Fruit fly (Drosophila melanogaster) whole organism, prepupa: ENCODE measurements around the gene CG14647.
A peak's percentile ranks its signal among the peaks of the same experiment; 100 is the strongest.

Source experiments
- Blimp-1 ChIP-seq: fragments of 200-800 bp; sonication (Bioruptor generic); optimal IDR thresholded peaks from 3 replicates; lab custom pipeline; 2017; ENCODE audit warnings: missing biosample characterization, missing genetic modification characterization, mild to moderate bottlenecking, moderate library complexity, missing genetic modification reagents
- CG11294 ChIP-seq: fragments of 200-800 bp; sonication (Bioruptor generic); IDR thresholded peaks from 2 replicates; pipeline ENCODE4 v1.3.6; 2022; ENCODE audit warnings: missing biosample characterization, missing genetic modification characterization
- CG11762 ChIP-seq: fragments of 200-800 bp; sonication (Bioruptor generic); optimal IDR thresholded peaks from 3 replicates; lab custom pipeline; 2016; ENCODE audit warnings: missing biosample characterization, missing genetic modification characterization; ENCODE audit not compliant: insufficient read depth
- CG11902 ChIP-seq: fragments of 200-800 bp; sonication (Bioruptor generic); optimal IDR thresholded peaks from 3 replicates; lab custom pipeline; 2016; ENCODE audit warnings: missing biosample characterization, missing genetic modification characterization
- CG15336 ChIP-seq: fragments of 200-800 bp; sonication (Bioruptor generic); IDR thresholded peaks from 2 replicates; pipeline ENCODE4 v1.3.6; 2022; ENCODE audit warnings: missing biosample characterization, missing genetic modification characterization
- CG1621 ChIP-seq: fragments of 200-800 bp; sonication (Bioruptor generic); optimal IDR thresholded peaks from 3 replicates; lab custom pipeline; 2018; ENCODE audit warnings: missing biosample characterization, mild to moderate bottlenecking, missing genetic modification characterization
- CG3032 ChIP-seq: fragments of 200-800 bp; optimal IDR thresholded peaks from 2 replicates; lab custom pipeline; 2019; ENCODE audit warnings: missing biosample characterization, mild to moderate bottlenecking, missing genetic modification characterization, moderate library complexity
- CG31627 ChIP-seq: fragments of 200-800 bp; sonication (Bioruptor generic); optimal IDR thresholded peaks from 3 replicates; lab custom pipeline; 2016; ENCODE audit warnings: missing biosample characterization, missing genetic modification characterization
- CG34406 ChIP-seq: fragments of 200-800 bp; sonication (Bioruptor generic); optimal IDR thresholded peaks from 3 replicates; lab custom pipeline; 2016; ENCODE audit warnings: missing biosample characterization, missing genetic modification characterization
- CG3919 ChIP-seq: fragments of 200-800 bp; sonication (Bioruptor generic); optimal IDR thresholded peaks from 3 replicates; lab custom pipeline; 2016; ENCODE audit warnings: missing biosample characterization, missing genetic modification characterization
- CG4318 ChIP-seq: fragments of 200-800 bp; sonication (Bioruptor generic); optimal IDR thresholded peaks from 3 replicates; lab custom pipeline; 2017; ENCODE audit warnings: missing biosample characterization, mild to moderate bottlenecking, missing genetic modification characterization
- CG6163 ChIP-seq: fragments of 200-800 bp; sonication (Bioruptor generic); IDR thresholded peaks from 3 replicates; pipeline ENCODE4 v1.3.6; 2022; ENCODE audit warnings: missing biosample characterization, missing genetic modification characterization
- CG6276 ChIP-seq: fragments of 200-800 bp; sonication (Bioruptor generic); optimal IDR thresholded peaks from 2 replicates; lab custom pipeline; 2017; ENCODE audit warnings: missing biosample characterization, mild to moderate bottlenecking, missing genetic modification characterization
- CG6792 ChIP-seq: fragments of 200-800 bp; sonication (Bioruptor generic); optimal IDR thresholded peaks from 3 replicates; lab custom pipeline; 2016; ENCODE audit warnings: missing biosample characterization, missing genetic modification characterization
- CG7368 ChIP-seq: fragments of 200-800 bp; sonication (Bioruptor generic); optimal IDR thresholded peaks from 3 replicates; lab custom pipeline; 2016; ENCODE audit warnings: missing biosample characterization, missing genetic modification characterization
- CG8319 ChIP-seq: fragments of 200-800 bp; sonication (Bioruptor generic); optimal IDR thresholded peaks from 3 replicates; lab custom pipeline; 2016; ENCODE audit warnings: missing biosample characterization, missing genetic modification characterization
- CG8632 ChIP-seq: fragments of 200-800 bp; sonication (Bioruptor generic); optimal IDR thresholded peaks from 3 replicates; lab custom pipeline; 2016; ENCODE audit warnings: missing biosample characterization, missing genetic modification characterization
- CG9139 ChIP-seq: fragments of 200-800 bp; sonication (Bioruptor generic); optimal IDR thresholded peaks from 3 replicates; lab custom pipeline; 2017; ENCODE audit warnings: missing biosample characterization, mild to moderate bottlenecking, missing genetic modification characterization
- Eip75B ChIP-seq: fragments of 200-800 bp; sonication (Bioruptor generic); optimal IDR thresholded peaks from 3 replicates; lab custom pipeline; 2016; ENCODE audit warnings: missing biosample characterization, missing genetic modification characterization
- Eip78C ChIP-seq: fragments of 200-800 bp; sonication (Bioruptor generic); peaks from one replicate; lab custom pipeline; 2016; ENCODE audit warnings: missing biosample characterization, missing genetic modification characterization
- Ets96B ChIP-seq: fragments of 200-800 bp; optimal IDR thresholded peaks from 2 replicates; lab custom pipeline; 2019; ENCODE audit warnings: missing biosample characterization, mild to moderate bottlenecking, missing genetic modification characterization, moderate library complexity
- Hr38 ChIP-seq: sonication (Bioruptor generic); optimal IDR thresholded peaks from 2 replicates; lab custom pipeline; 2016; ENCODE audit warnings: missing biosample characterization, missing genetic modification characterization
- Hr39 ChIP-seq: fragments of 200-800 bp; sonication (Bioruptor generic); optimal IDR thresholded peaks from 2 replicates; lab custom pipeline; 2016; ENCODE audit warnings: missing biosample characterization, missing genetic modification characterization
- Lpt ChIP-seq: fragments of 200-800 bp; sonication (Bioruptor generic); optimal IDR thresholded peaks from 3 replicates; lab custom pipeline; 2016; ENCODE audit warnings: missing biosample characterization, missing genetic modification characterization
- Met ChIP-seq: fragments of 200-800 bp; sonication (Bioruptor generic); optimal IDR thresholded peaks from 3 replicates; lab custom pipeline; 2016; ENCODE audit warnings: missing biosample characterization, missing genetic modification characterization
- OdsH ChIP-seq: fragments of 200-800 bp; sonication (Bioruptor generic); optimal IDR thresholded peaks from 3 replicates; lab custom pipeline; 2016; ENCODE audit warnings: missing biosample characterization, missing genetic modification characterization
- Smox ChIP-seq: fragments of 200-800 bp; sonication (Bioruptor generic); optimal IDR thresholded peaks from 3 replicates; lab custom pipeline; 2016; ENCODE audit warnings: missing biosample characterization, missing genetic modification characterization
- Sox14 ChIP-seq: fragments of 200-800 bp; sonication (Bioruptor generic); optimal IDR thresholded peaks from 3 replicates; lab custom pipeline; 2016; ENCODE audit warnings: missing biosample characterization, missing genetic modification characterization
- achi ChIP-seq: fragments of 200-800 bp; sonication (Bioruptor generic); optimal IDR thresholded peaks from 3 replicates; lab custom pipeline; 2016; ENCODE audit warnings: missing biosample characterization, missing genetic modification characterization
- acj6 ChIP-seq: fragments of 200-800 bp; sonication (Bioruptor generic); optimal IDR thresholded peaks from 3 replicates; lab custom pipeline; 2016; ENCODE audit warnings: missing biosample characterization, missing genetic modification characterization
- dsx ChIP-seq: fragments of 200-800 bp; optimal IDR thresholded peaks from 3 replicates; lab custom pipeline; 2019; ENCODE audit warnings: missing biosample characterization, mild to moderate bottlenecking, missing genetic modification characterization, moderate library complexity; ENCODE audit not compliant: poor library complexity, severe bottlenecking
- esn ChIP-seq: fragments of 200-800 bp; sonication (Bioruptor generic); optimal IDR thresholded peaks from 2 replicates; lab custom pipeline; 2016; ENCODE audit warnings: missing biosample characterization, mild to moderate bottlenecking, missing genetic modification characterization, moderate library complexity
- fd59A ChIP-seq: fragments of 200-800 bp; sonication (Bioruptor generic); optimal IDR thresholded peaks from 2 replicates; lab custom pipeline; 2017; ENCODE audit warnings: missing biosample characterization, mild to moderate bottlenecking, missing genetic modification characterization, missing genetic modification reagents
- fd85E ChIP-seq: fragments of 200-800 bp; sonication (Bioruptor generic); optimal IDR thresholded peaks from 3 replicates; lab custom pipeline; 2016; ENCODE audit warnings: missing biosample characterization, missing genetic modification characterization
- fkh ChIP-seq: fragments of 200-800 bp; sonication (Bioruptor generic); optimal IDR thresholded peaks from 3 replicates; lab custom pipeline; 2017; ENCODE audit warnings: missing biosample characterization, mild to moderate bottlenecking, missing genetic modification characterization, moderate library complexity
- lz ChIP-seq: fragments of 200-800 bp; sonication (Bioruptor generic); optimal IDR thresholded peaks from 3 replicates; lab custom pipeline; 2016; ENCODE audit warnings: missing biosample characterization, missing genetic modification characterization
- net ChIP-seq: fragments of 200-800 bp; sonication (Bioruptor generic); optimal IDR thresholded peaks from 3 replicates; lab custom pipeline; 2016; ENCODE audit warnings: missing biosample characterization, missing genetic modification characterization
- pdm3 ChIP-seq: fragments of 200-800 bp; sonication (Bioruptor generic); optimal IDR thresholded peaks from 3 replicates; lab custom pipeline; 2016; ENCODE audit warnings: missing biosample characterization, missing genetic modification characterization
- salr ChIP-seq, 2 experiments: fragments of 200-800 bp; sonication (Bioruptor generic); optimal IDR thresholded peaks; 3 replicates each; lab custom pipeline; 2016 to 2018; ENCODE audit warnings: missing biosample characterization in 2 of 2, missing genetic modification characterization in 2 of 2, mild to moderate bottlenecking in 1 of 2
- spab ChIP-seq: fragments of 200-800 bp; sonication (Bioruptor generic); optimal IDR thresholded peaks from 2 replicates; lab custom pipeline; 2017; ENCODE audit warnings: missing biosample characterization, mild to moderate bottlenecking, missing genetic modification characterization, missing genetic modification reagents
- ss ChIP-seq, 2 experiments: fragments of 200-800 bp; sonication (Bioruptor generic); optimal IDR thresholded peaks; 2 replicates in 1 of 2; 3 replicates in 1 of 2; lab custom pipeline; 2017 to 2018; ENCODE audit warnings: mild to moderate bottlenecking in 2 of 2, missing biosample characterization in 2 of 2, missing genetic modification characterization in 2 of 2, moderate library complexity in 1 of 2
- svp ChIP-seq: fragments of 200-800 bp; sonication (Bioruptor generic); peaks from one replicate; lab custom pipeline; 2016; ENCODE audit warnings: missing biosample characterization, missing genetic modification characterization
- topi ChIP-seq: fragments of 200-800 bp; sonication (Bioruptor generic); optimal IDR thresholded peaks from 3 replicates; lab custom pipeline; 2016; ENCODE audit warnings: missing biosample characterization, missing genetic modification characterization
- vri ChIP-seq: fragments of 200-800 bp; sonication (Bioruptor generic); optimal IDR thresholded peaks from 3 replicates; lab custom pipeline; 2016; ENCODE audit warnings: missing biosample characterization, mild to moderate bottlenecking, missing genetic modification characterization

The CG14647 gene

dm6 chr3R:4360668-4361110 lies 39.6 kb upstream of the CG14647 start (continued):
- TF ChIP-seq Eip75B (GFP tag; lab: Kevin White, UChicago) (peak; percentile 45), CG7368 (peak; percentile 3), topi (peak; percentile 12), vri (GFP tag; lab: Kevin White, UChicago) (peak; percentile 8)

dm6 chr3R:4362010-4362409 lies 38.3 kb upstream of the CG14647 start:
- TF ChIP-seq CG8319: no peak
- no peak for TF ChIP-seq CG11902
- TF ChIP-seq vri (GFP tag; lab: Kevin White, UChicago): no peak
- no peak for TF ChIP-seq esn (GFP tag; lab: Kevin White, UChicago)
- TF ChIP-seq CG11294 (GFP tag; lab: Robert Waterston, UW): no peak
- no peak for TF ChIP-seq CG15336 (GFP tag; lab: Robert Waterston, UW)
- no peak for TF ChIP-seq ss (GFP tag; optimal IDR thresholded peaks at IDR 0.05; lab: Kevin White, UChicago)
- no peak for TF ChIP-seq CG7368
- TF ChIP-seq Met (GFP tag; lab: Kevin White, UChicago): no peak

DNA sequence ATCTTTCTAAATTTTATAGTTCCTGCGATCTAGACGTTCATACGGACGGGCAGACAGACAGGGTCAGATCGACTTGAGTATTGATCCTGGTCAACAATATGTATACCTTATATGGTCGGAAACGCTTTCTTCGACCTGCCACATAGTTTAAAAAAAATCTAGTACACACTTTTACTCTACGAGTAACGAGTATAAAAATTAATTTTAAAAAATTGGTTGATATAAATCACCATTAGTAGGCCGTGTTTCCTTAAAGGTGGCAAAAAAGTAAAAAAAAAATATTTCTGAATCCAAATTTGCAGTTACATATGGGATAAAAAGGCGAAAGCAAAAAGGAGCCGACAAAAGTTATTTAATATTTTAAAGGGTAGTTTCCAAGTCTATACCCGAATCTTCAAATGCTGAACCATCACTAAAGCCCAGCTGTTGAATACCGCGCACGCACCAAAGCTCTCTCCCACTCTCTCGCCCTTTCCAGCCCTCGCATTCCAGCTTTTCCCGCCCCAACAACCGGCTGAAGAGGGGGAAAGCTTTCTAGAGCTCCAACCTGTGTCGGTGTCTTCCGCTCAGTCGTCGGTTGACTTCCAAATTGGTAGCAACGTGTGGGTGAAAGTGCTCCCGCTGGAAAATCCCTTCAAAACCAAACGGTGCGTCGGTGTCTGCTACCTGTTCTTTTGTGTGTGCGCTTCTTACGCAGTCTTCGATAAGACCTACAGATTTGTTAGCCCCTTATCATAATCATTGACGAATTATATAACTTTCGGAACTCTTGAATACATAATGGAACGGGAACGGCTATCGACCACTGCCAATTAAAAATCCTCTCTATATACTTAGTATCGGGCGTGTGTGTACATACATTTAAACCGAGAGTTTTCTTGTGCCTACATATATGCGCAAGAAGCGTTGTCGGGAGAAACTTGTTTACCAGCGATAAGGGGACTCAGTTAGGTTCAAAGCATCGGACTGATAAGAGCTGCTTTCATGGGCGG lies 21.7 kb upstream of the CG14647 start, which contains the start of gene Sfxn1-3:
TSS of gene Sfxn1-3 (plus strand) at position 238 of the 992 bp plus-strand sequence.
- peak; percentile 4 for TF ChIP-seq CG3032 (tag; lab: Kevin White, UChicago)
- TF ChIP-seq vri (GFP tag; lab: Kevin White, UChicago): peak; percentile 100
- peak; percentile 88 for TF ChIP-seq Eip78C (GFP tag; lab: Kevin White, UChicago)
- no peak for TF ChIP-seq fd85E (GFP tag; lab: Kevin White, UChicago)
- no peak for TF ChIP-seq Hr38 (GFP tag; lab: Kevin White, UChicago)
- TF ChIP-seq net (GFP tag; lab: Kevin White, UChicago): peak; percentile 62
- no peak for TF ChIP-seq CG4318 (GFP tag; lab: Kevin White, UChicago)
- TF ChIP-seq CG31627: peak; percentile 35
- TF ChIP-seq CG6792 (GFP tag; lab: Kevin White, UChicago): peak; percentile 4
- TF ChIP-seq CG1621 (tag; lab: Kevin White, UChicago): no peak
- TF ChIP-seq OdsH (GFP tag; lab: Kevin White, UChicago): no peak
- TF ChIP-seq spab (GFP tag; lab: Kevin White, UChicago): no peak
- TF ChIP-seq ss (GFP tag; optimal IDR thresholded peaks at IDR 0.05; lab: Kevin White, UChicago): peak in 1 of 2 experiments; percentile 66
- no peak for TF ChIP-seq CG6276 (GFP tag; lab: Kevin White, UChicago)
- no peak for TF ChIP-seq fd59A (GFP tag; lab: Kevin White, UChicago)
- TF ChIP-seq salr (GFP tag; optimal IDR thresholded peaks at IDR 0.05; lab: Kevin White, UChicago): peak in 1 of 2 experiments; percentile 4
- no peak for TF ChIP-seq pdm3 (GFP tag; lab: Kevin White, UChicago)
- peak; percentile 46 for TF ChIP-seq CG7368
- TF ChIP-seq CG34406 (GFP tag; lab: Kevin White, UChicago): peak; percentile 11
- TF ChIP-seq CG8632 (GFP tag; lab: Kevin White, UChicago): peak; percentile 10
- peak; percentile 22 for TF ChIP-seq Hr39 (GFP tag; lab: Kevin White, UChicago)
- TF ChIP-seq dsx (GFP tag; lab: Kevin White, UChicago): peak; percentile 72
- TF ChIP-seq CG11762: peak; percentile 37
- peak; percentile 10 for TF ChIP-seq Sox14 (GFP tag; lab: Kevin White, UChicago)
- TF ChIP-seq topi: peak; percentile 57
- TF ChIP-seq Met (GFP tag; lab: Kevin White, UChicago): peak; percentile 54
- no peak; the same call in 1 of the 2 replicates for TF ChIP-seq CG15336 (GFP tag; lab: Robert Waterston, UW)
- TF ChIP-seq CG3919 (GFP tag; lab: Kevin White, UChicago): peak; percentile 67
- TF ChIP-seq Lpt (GFP tag; lab: Kevin White, UChicago): peak; percentile 7
- peak; percentile 2 for TF ChIP-seq acj6 (GFP tag; lab: Kevin White, UChicago)
- TF ChIP-seq svp (GFP tag; lab: Kevin White, UChicago): peak; percentile 86
- TF ChIP-seq achi (GFP tag; lab: Kevin White, UChicago): no peak
- TF ChIP-seq Eip75B (GFP tag; lab: Kevin White, UChicago): no peak
- no peak for TF ChIP-seq Ets96B (tag; lab: Kevin White, UChicago)
- TF ChIP-seq esn (GFP tag; lab: Kevin White, UChicago): peak; percentile 64
- TF ChIP-seq lz (GFP tag; lab: Kevin White, UChicago): peak; percentile 37
- peak; percentile 34 for TF ChIP-seq Smox (GFP tag; lab: Kevin White, UChicago)
- TF ChIP-seq fkh (GFP tag; lab: Kevin White, UChicago): peak; percentile 87
- peak; percentile 68 for TF ChIP-seq CG6163 (GFP tag; lab: Robert Waterston, UW)
- peak; percentile 70 for TF ChIP-seq CG9139 (GFP tag; lab: Kevin White, UChicago)
- peak; percentile 40 for TF ChIP-seq Blimp-1 (GFP tag; lab: Kevin White, UChicago)
